Fruit fly (Drosophila melanogaster) whole organism, embryonic: ENCODE measurements around the gene E23.

ENCODE experiments used
- Antp ChIP-seq: fragments of 200-800 bp; sonication (Bioruptor generic); optimal IDR thresholded peaks from 3 replicates; lab custom pipeline; 2016; ENCODE audit warnings: missing biosample characterization, missing genetic modification characterization
- CG1024 ChIP-seq: fragments of 200-800 bp; sonication (Bioruptor generic); IDR thresholded peaks from 2 replicates; pipeline ENCODE4 v1.3.6; 2022; ENCODE audit warnings: missing biosample characterization, missing genetic modification characterization
- CG10979 ChIP-seq: fragments of 200-800 bp; sonication (Bioruptor generic); optimal IDR thresholded peaks from 2 replicates; lab custom pipeline; 2018; ENCODE audit warnings: missing biosample characterization, mild to moderate bottlenecking, missing genetic modification characterization, moderate library complexity
- CG12744 ChIP-seq: fragments of 200-800 bp; sonication (Bioruptor generic); optimal IDR thresholded peaks from 2 replicates; lab custom pipeline; 2016; ENCODE audit warnings: missing biosample characterization, missing genetic modification characterization
- CG14667 ChIP-seq: fragments of 200-800 bp; sonication (Bioruptor generic); IDR thresholded peaks from 2 replicates; pipeline ENCODE4 v1.3.6; 2022; ENCODE audit warnings: missing biosample characterization, missing genetic modification characterization
- CG15011 ChIP-seq: fragments of 200-800 bp; sonication (Bioruptor generic); optimal IDR thresholded peaks from 3 replicates; lab custom pipeline; 2018; ENCODE audit warnings: missing biosample characterization, mild to moderate bottlenecking, missing genetic modification characterization
- CG18764 ChIP-seq: fragments of 200-800 bp; sonication (Bioruptor generic); optimal IDR thresholded peaks from 3 replicates; lab custom pipeline; 2016; ENCODE audit warnings: missing biosample characterization, missing genetic modification characterization
- CG2129 ChIP-seq: fragments of 200-800 bp; sonication (Bioruptor generic); IDR thresholded peaks from 2 replicates; pipeline ENCODE4 v1.3.6; 2022; ENCODE audit warnings: missing biosample characterization, missing genetic modification characterization; ENCODE audit not compliant: partially characterized antibody
- CG3847 ChIP-seq: fragments of 200-800 bp; sonication (Bioruptor generic); IDR thresholded peaks from 2 replicates; pipeline ENCODE4 v1.3.6; 2022; ENCODE audit warnings: missing biosample characterization, missing genetic modification characterization
- CG5180 ChIP-seq: fragments of 200-800 bp; sonication (Bioruptor generic); optimal IDR thresholded peaks from 3 replicates; lab custom pipeline; 2017; ENCODE audit warnings: missing biosample characterization, missing genetic modification characterization, mild to moderate bottlenecking, moderate library complexity, missing genetic modification reagents
- CG6791 ChIP-seq: fragments of 200-800 bp; sonication (Bioruptor generic); IDR thresholded peaks from 3 replicates; pipeline ENCODE4 v1.3.6; 2022; ENCODE audit warnings: missing biosample characterization, missing genetic modification characterization; ENCODE audit not compliant: partially characterized antibody
- CG8388 ChIP-seq: fragments of 200-800 bp; sonication (Bioruptor generic); optimal IDR thresholded peaks from 2 replicates; lab custom pipeline; 2019; ENCODE audit warnings: missing biosample characterization, mild to moderate bottlenecking, missing genetic modification characterization, moderate library complexity
- CG9932 ChIP-seq: fragments of 200-800 bp; sonication (Bioruptor generic); IDR thresholded peaks from 2 replicates; pipeline ENCODE4 v1.3.6; 2022; ENCODE audit warnings: missing biosample characterization, missing genetic modification characterization
- CrebB ChIP-seq: fragments of 200-800 bp; sonication (Bioruptor generic); optimal IDR thresholded peaks from 3 replicates; lab custom pipeline; 2018; ENCODE audit warnings: missing biosample characterization, mild to moderate bottlenecking, missing genetic modification characterization
- E2f2 ChIP-seq: fragments of 200-800 bp; sonication (Bioruptor generic); IDR thresholded peaks from 2 replicates; pipeline ENCODE4 v1.3.6; 2022; ENCODE audit warnings: missing biosample characterization, missing genetic modification characterization
- ERR ChIP-seq: fragments of 200-800 bp; sonication (Bioruptor generic); optimal IDR thresholded peaks from 2 replicates; lab custom pipeline; 2016; ENCODE audit warnings: missing biosample characterization, missing genetic modification characterization
- Fer2 ChIP-seq: fragments of 200-800 bp; sonication (Bioruptor generic); optimal IDR thresholded peaks from 2 replicates; lab custom pipeline; 2018; ENCODE audit warnings: missing biosample characterization, mild to moderate bottlenecking, missing genetic modification characterization, moderate library complexity
- HHEX ChIP-seq: fragments of 200-800 bp; sonication (Bioruptor generic); optimal IDR thresholded peaks from 3 replicates; lab custom pipeline; 2017; ENCODE audit warnings: missing biosample characterization, mild to moderate bottlenecking, missing genetic modification characterization, missing genetic modification reagents
- HLHmδ ChIP-seq: fragments of 200-800 bp; sonication (Bioruptor generic); optimal IDR thresholded peaks from 2 replicates; lab custom pipeline; 2018; ENCODE audit warnings: missing biosample characterization, mild to moderate bottlenecking, missing genetic modification characterization, moderate library complexity
- Hand ChIP-seq: fragments of 200-800 bp; sonication (Bioruptor generic); optimal IDR thresholded peaks from 2 replicates; lab custom pipeline; 2017; ENCODE audit warnings: mild to moderate bottlenecking, missing biosample characterization, missing genetic modification reagents, missing genetic modification characterization
- Kr ChIP-seq: fragments of 200-800 bp; sonication (Bioruptor generic); optimal IDR thresholded peaks from 2 replicates; lab custom pipeline; 2017; ENCODE audit warnings: missing biosample characterization, mild to moderate bottlenecking, missing genetic modification characterization
- Meics ChIP-seq: fragments of 200-800 bp; sonication (Bioruptor generic); optimal IDR thresholded peaks from 2 replicates; lab custom pipeline; 2017; ENCODE audit warnings: missing biosample characterization, mild to moderate bottlenecking, missing genetic modification characterization
- Mrtf ChIP-seq: fragments of 200-800 bp; sonication (Bioruptor generic); IDR thresholded peaks from 3 replicates; pipeline ENCODE4 v1.3.6; 2022; ENCODE audit warnings: missing biosample characterization, missing genetic modification characterization
- NC2α ChIP-seq: fragments of 200-800 bp; sonication (Bioruptor generic); optimal IDR thresholded peaks from 2 replicates; lab custom pipeline; 2016; ENCODE audit warnings: missing biosample characterization, missing genetic modification characterization
- NfI ChIP-seq: fragments of 200-800 bp; sonication (Bioruptor generic); optimal IDR thresholded peaks from 3 replicates; lab custom pipeline; 2018; ENCODE audit warnings: missing biosample characterization, mild to moderate bottlenecking, missing genetic modification characterization, moderate library complexity
- Spps ChIP-seq: fragments of 200-800 bp; sonication (Bioruptor generic); optimal IDR thresholded peaks from 2 replicates; lab custom pipeline; 2018; ENCODE audit warnings: missing biosample characterization, mild to moderate bottlenecking, missing genetic modification characterization
- TFAM ChIP-seq: fragments of 200-800 bp; sonication (Bioruptor generic); optimal IDR thresholded peaks from 2 replicates; lab custom pipeline; 2017; ENCODE audit warnings: missing biosample characterization, missing genetic modification characterization, inconsistent platforms
- Taf1 ChIP-seq: fragments of 200-800 bp; sonication (Bioruptor generic); IDR thresholded peaks from 2 replicates; pipeline ENCODE4 v1.3.6; 2022; ENCODE audit warnings: missing biosample characterization, missing genetic modification characterization
- Usf ChIP-seq: fragments of 200-800 bp; sonication (Bioruptor generic); optimal IDR thresholded peaks from 2 replicates; lab custom pipeline; 2017; ENCODE audit warnings: missing genotype, missing biosample characterization, missing genetic modification characterization
- ab ChIP-seq: fragments of 200-800 bp; sonication (Bioruptor generic); optimal IDR thresholded peaks from 2 replicates; lab custom pipeline; 2016; ENCODE audit warnings: missing biosample characterization, missing genetic modification characterization
- ac ChIP-seq: fragments of 200-800 bp; sonication (Bioruptor generic); optimal IDR thresholded peaks from 3 replicates; lab custom pipeline; 2017; ENCODE audit warnings: missing biosample characterization, mild to moderate bottlenecking, missing genetic modification characterization
- ap ChIP-seq: fragments of 200-800 bp; sonication (Bioruptor generic); IDR thresholded peaks from 2 replicates; pipeline ENCODE4 v1.3.6; 2022; ENCODE audit warnings: missing biosample characterization, missing genetic modification characterization
- ash1 ChIP-seq: fragments of 200-800 bp; sonication (Bioruptor generic); optimal IDR thresholded peaks from 2 replicates; lab custom pipeline; 2018; ENCODE audit warnings: missing biosample characterization, mild to moderate bottlenecking, missing genetic modification characterization
- az2 ChIP-seq: fragments of 200-800 bp; sonication (Bioruptor generic); optimal IDR thresholded peaks from 3 replicates; lab custom pipeline; 2016; ENCODE audit warnings: missing biosample characterization, missing genetic modification characterization
- crc ChIP-seq: fragments of 200-800 bp; sonication (Bioruptor generic); optimal IDR thresholded peaks from 2 replicates; lab custom pipeline; 2016; ENCODE audit warnings: missing biosample characterization, missing genetic modification characterization
- fd64A ChIP-seq: fragments of 200-800 bp; sonication (Bioruptor generic); optimal IDR thresholded peaks from 3 replicates; lab custom pipeline; 2018; ENCODE audit warnings: missing biosample characterization, mild to moderate bottlenecking, missing genetic modification characterization
- fd96Cb ChIP-seq: fragments of 200-800 bp; sonication (Bioruptor generic); optimal IDR thresholded peaks from 2 replicates; lab custom pipeline; 2018; ENCODE audit warnings: missing biosample characterization, mild to moderate bottlenecking, missing genetic modification characterization, moderate library complexity
- gcm ChIP-seq: fragments of 200-800 bp; sonication (Bioruptor generic); optimal IDR thresholded peaks from 2 replicates; lab custom pipeline; 2019; ENCODE audit warnings: missing biosample characterization, mild to moderate bottlenecking, missing genetic modification characterization, moderate library complexity
- gfzf ChIP-seq: fragments of 200-800 bp; sonication (Bioruptor generic); optimal IDR thresholded peaks from 2 replicates; lab custom pipeline; 2016; ENCODE audit warnings: missing biosample characterization, mild to moderate bottlenecking, missing genetic modification characterization, moderate library complexity
- hth ChIP-seq: fragments of >200 bp; optimal IDR thresholded peaks from 2 replicates; lab custom pipeline; 2017; ENCODE audit warnings: inconsistent platforms
- inv ChIP-seq: fragments of 200-800 bp; sonication (Bioruptor generic); IDR thresholded peaks from 2 replicates; pipeline ENCODE4 v1.3.6; 2022; ENCODE audit warnings: missing biosample characterization, missing genetic modification characterization; ENCODE audit not compliant: partially characterized antibody
- jing ChIP-seq: fragments of 200-800 bp; sonication (Bioruptor generic); optimal IDR thresholded peaks from 2 replicates; lab custom pipeline; 2018; ENCODE audit warnings: missing biosample characterization, mild to moderate bottlenecking, missing genetic modification characterization
- jumu ChIP-seq: fragments of 200-800 bp; sonication (Bioruptor generic); optimal IDR thresholded peaks from 3 replicates; lab custom pipeline; 2016; ENCODE audit warnings: missing biosample characterization, missing genetic modification characterization
- klu ChIP-seq: fragments of 200-800 bp; sonication (Bioruptor generic); IDR thresholded peaks from 2 replicates; pipeline ENCODE4 v1.3.6; 2022; ENCODE audit warnings: missing biosample characterization, missing genetic modification characterization
- lab ChIP-seq: fragments of 200-800 bp; sonication (Bioruptor generic); optimal IDR thresholded peaks from 3 replicates; lab custom pipeline; 2017; ENCODE audit warnings: missing biosample characterization, missing genetic modification characterization, mild to moderate bottlenecking, moderate library complexity, missing genetic modification reagents
- lilli ChIP-seq: fragments of 200-800 bp; sonication (Bioruptor generic); optimal IDR thresholded peaks from 3 replicates; lab custom pipeline; 2016; ENCODE audit warnings: missing biosample characterization, missing genetic modification characterization
- nmo ChIP-seq: fragments of 200-800 bp; sonication (Bioruptor generic); optimal IDR thresholded peaks from 2 replicates; lab custom pipeline; 2018; ENCODE audit warnings: missing biosample characterization, mild to moderate bottlenecking, missing genetic modification characterization, moderate library complexity
- scrt ChIP-seq: fragments of 200-800 bp; sonication (Bioruptor generic); optimal IDR thresholded peaks from 2 replicates; lab custom pipeline; 2018; ENCODE audit warnings: missing biosample characterization, mild to moderate bottlenecking, missing genetic modification characterization, moderate library complexity
- tna ChIP-seq: fragments of 200-800 bp; sonication (Bioruptor generic); IDR thresholded peaks from 2 replicates; pipeline ENCODE4 v1.3.6; 2022; ENCODE audit warnings: missing biosample characterization, missing genetic modification characterization; ENCODE audit not compliant: partially characterized antibody

Gene E23

dm6 chr2L:3301755-3302499 lies 52.7 kb downstream of the E23 start (continued):
- TF ChIP-seq tna (GFP tag; lab: Robert Waterston, UW) (no peak; the same call in 1 of the 2 replicates), TFAM (peak; percentile 96), CG9932 (GFP tag; lab: Robert Waterston, UW) (peak; percentile 100), CG2129 (GFP tag; lab: Robert Waterston, UW) (no peak), ac (GFP tag; lab: Kevin White, UChicago) (peak; percentile 99), E2f2 (GFP tag; lab: Robert Waterston, UW) (peak; percentile 89), fd64A (GFP tag; lab: Kevin White, UChicago) (peak; percentile 99), ap (GFP tag; lab: Robert Waterston, UW) (peak; percentile 94), HLHmδ (GFP tag; lab: Kevin White, UChicago) (peak; percentile 77), CG6791 (GFP tag; lab: Robert Waterston, UW) (0 out of 3 replicates have a peak, but pooled peaks have one; percentile 22), nmo (GFP tag; lab: Kevin White, UChicago) (peak; percentile 100), lab (peak; percentile 100), Taf1 (GFP tag; lab: Robert Waterston, UW) (peak; percentile 99), HHEX (GFP tag; lab: Kevin White, UChicago) (peak; percentile 100), az2 (peak; percentile 99), Spps (tag; lab: Kevin White, UChicago) (peak; percentile 97), ab (GFP tag; lab: Kevin White, UChicago) (peak; percentile 100), Hand (GFP tag; lab: Kevin White, UChicago) (peak; percentile 100), jumu (GFP tag; lab: Kevin White, UChicago) (peak; percentile 100), Antp (GFP tag; lab: Kevin White, UChicago) (peak; percentile 100), CG8388 (GFP tag; lab: Kevin White, UChicago) (peak; percentile 99), Kr (peak; percentile 94), Fer2 (tag; lab: Kevin White, UChicago) (peak; percentile 99), NfI (peak; percentile 100), lilli (peak; percentile 100), inv (GFP tag; lab: Robert Waterston, UW) (no peak), NC2α (peak; percentile 99), CG1024 (GFP tag; lab: Robert Waterston, UW) (peak; percentile 95), gfzf (peak; percentile 45), Meics (GFP tag; lab: Kevin White, UChicago) (peak; percentile 100), CG18764 (GFP tag; lab: Kevin White, UChicago) (peak; percentile 99), ash1 (peak; percentile 99), Usf (GFP tag; lab: Kevin White, UChicago) (peak; percentile 99), gcm (GFP tag; lab: Kevin White, UChicago) (peak; percentile 100), jing (GFP tag; lab: Kevin White, UChicago) (peak; percentile 99), CG10979 (peak; percentile 99), klu (GFP tag; lab: Robert Waterston, UW) (peak; percentile 99), CG15011 (GFP tag; lab: Kevin White, UChicago) (peak; percentile 99), Mrtf (GFP tag; lab: Robert Waterston, UW) (peak; percentile 99), CG5180 (GFP tag; lab: Kevin White, UChicago) (peak; percentile 94), fd96Cb (peak; percentile 100), CG14667 (GFP tag; lab: Robert Waterston, UW) (peak; percentile 98), hth (lab: Kevin White, UChicago) (no peak), scrt (GFP tag; lab: Kevin White, UChicago) (peak; percentile 99), CG12744 (GFP tag; lab: Kevin White, UChicago) (peak; percentile 99), CrebB (tag; lab: Kevin White, UChicago) (peak; percentile 100), crc (GFP tag; lab: Kevin White, UChicago) (peak; percentile 99), ERR (peak; percentile 99), CG3847 (GFP tag; lab: Robert Waterston, UW) (peak; percentile 100)
